Worm (Caenorhabditis elegans): Measurements from ENCODE around the gene hda-5.

DNA sequence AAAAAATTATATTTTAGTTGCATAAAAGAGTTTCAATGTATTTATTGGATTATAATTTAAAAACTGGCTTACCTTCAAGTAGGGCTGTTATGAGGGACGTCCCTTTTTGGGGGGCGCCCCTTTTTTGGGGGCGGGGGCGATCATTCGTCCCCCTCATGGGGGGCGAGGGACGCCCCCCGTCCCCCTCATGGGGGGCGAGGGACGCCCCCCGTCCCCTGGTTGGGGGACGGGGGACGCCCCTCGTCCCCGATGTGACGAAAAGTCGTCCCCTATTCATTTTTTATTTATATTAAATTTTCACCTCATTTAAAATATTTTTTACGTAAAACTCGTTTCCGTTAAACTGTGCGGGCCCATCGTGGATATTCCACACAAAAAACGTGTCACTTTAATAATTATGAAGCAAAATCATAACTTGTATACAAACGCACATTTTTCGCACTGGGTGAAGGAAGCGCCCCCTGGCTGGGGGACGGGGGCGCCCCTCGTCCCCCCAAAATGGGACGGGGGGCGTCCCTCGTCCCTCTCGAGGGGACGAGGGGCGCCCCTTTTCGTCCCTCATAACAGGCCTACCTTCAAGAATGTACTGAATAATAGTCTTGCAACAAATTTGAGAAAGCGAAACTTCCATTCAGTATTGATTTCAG, 33.2 kb upstream of the hda-5 start:
- TF ChIP-seq ceh-82 (tag; optimal IDR thresholded peaks at IDR 0.05) (no peak), ama-1 (optimal IDR thresholded peaks at IDR 0.05) (no peak), ztf-4 (tag; optimal IDR thresholded peaks at IDR 0.05) (no peak), zag-1 (tag; optimal IDR thresholded peaks at IDR 0.05) (no peak), skn-1 (tag; optimal IDR thresholded peaks at IDR 0.05) (no peak), mml-1 (tag; optimal IDR thresholded peaks at IDR 0.05) (no peak), nhr-11 (tag; optimal IDR thresholded peaks at IDR 0.05) (no peak), nhr-76 (tag; optimal IDR thresholded peaks at IDR 0.05) (no peak), aly-2 (tag; optimal IDR thresholded peaks at IDR 0.05) (no peak), pha-4 (tag; optimal IDR thresholded peaks at IDR 0.05) (no peak), snpc-4 (tag; optimal IDR thresholded peaks at IDR 0.05) (no peak), pqm-1 (tag; optimal IDR thresholded peaks at IDR 0.05) (no peak)
